Worm (Caenorhabditis elegans): Measurements from ENCODE around the gene syx-18.

ce11 chrV:6611058-6611457 lies 44.2 kb downstream of the syx-18 start, which contains the start of gene gon-14:
- TF ChIP-seq him-1 (tag; optimal IDR thresholded peaks at IDR 0.05) (no peak), dao-5 (tag; optimal IDR thresholded peaks at IDR 0.05) (no peak)

All from whole organism, L4/young adult.